Worm (Caenorhabditis elegans): ENCODE data around the gene ugt-33.
A peak's percentile ranks its signal among the peaks of the same experiment; 100 is the strongest.

Gene ugt-33

DNA sequence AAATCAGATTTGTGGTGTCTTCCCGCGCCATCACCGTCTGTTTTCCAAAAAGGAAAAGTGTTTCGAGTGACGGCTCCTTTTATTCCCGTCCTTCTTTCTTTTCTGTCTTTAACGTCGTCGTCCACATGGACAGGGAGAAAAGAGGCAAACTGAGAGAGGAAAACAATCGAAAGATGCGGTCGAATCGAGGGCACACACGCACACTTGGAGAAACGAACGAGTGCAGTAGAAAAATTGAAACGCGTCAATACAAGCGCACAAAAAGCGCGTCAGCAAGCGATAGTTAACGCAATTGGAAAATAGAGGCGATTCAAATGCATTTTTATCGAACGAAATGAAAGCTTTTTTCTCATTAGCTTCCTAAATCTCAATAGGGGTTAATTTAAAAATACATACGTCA lies 43.6 kb downstream of the ugt-33 start (continued):
- TF ChIP-seq sdz-12 (GFP tag; optimal IDR thresholded peaks at IDR 0.05) (no peak), D1046.2 (GFP tag; IDR thresholded peaks at IDR 0.05) (peak; percentile 31; the same call in 1 of the 2 replicates), ceh-44 (GFP tag; IDR thresholded peaks at IDR 0.05) (no peak), unc-39 (tag; optimal IDR thresholded peaks at IDR 0.05) (no peak), ceh-20 (GFP tag; IDR thresholded peaks at IDR 0.05) (peak; percentile 76), lsy-2 (tag; optimal IDR thresholded peaks at IDR 0.05) (peak; percentile 75 to 93), dve-1 (tag; optimal IDR thresholded peaks at IDR 0.05; ENCODE audit: insufficient read depth) (peak; percentile 92), nhr-42 (GFP tag; IDR thresholded peaks at IDR 0.05) (peak; percentile 71; the same call in 1 of the 2 replicates), set-16 (GFP tag; IDR thresholded peaks at IDR 0.05) (no peak), spr-3 (GFP tag; optimal IDR thresholded peaks at IDR 0.05) (peak; percentile 62), F10B5.3 (tag; optimal IDR thresholded peaks at IDR 0.05) (peak; percentile 66), dpl-1 (GFP tag; optimal IDR thresholded peaks at IDR 0.05) (peak; percentile 96), nhr-77 (tag; optimal IDR thresholded peaks at IDR 0.05) (peak; percentile 77), hif-1 (tag; optimal IDR thresholded peaks at IDR 0.05) (peak; percentile 47 to 81), attf-4 (tag; optimal IDR thresholded peaks at IDR 0.05) (no peak), pha-4 (GFP tag; IDR thresholded peaks at IDR 0.05) (peak; percentile 63; the same call in 1 of the 2 replicates), pha-4 (tag; optimal IDR thresholded peaks at IDR 0.05) (peak; percentile 92)

DNA sequence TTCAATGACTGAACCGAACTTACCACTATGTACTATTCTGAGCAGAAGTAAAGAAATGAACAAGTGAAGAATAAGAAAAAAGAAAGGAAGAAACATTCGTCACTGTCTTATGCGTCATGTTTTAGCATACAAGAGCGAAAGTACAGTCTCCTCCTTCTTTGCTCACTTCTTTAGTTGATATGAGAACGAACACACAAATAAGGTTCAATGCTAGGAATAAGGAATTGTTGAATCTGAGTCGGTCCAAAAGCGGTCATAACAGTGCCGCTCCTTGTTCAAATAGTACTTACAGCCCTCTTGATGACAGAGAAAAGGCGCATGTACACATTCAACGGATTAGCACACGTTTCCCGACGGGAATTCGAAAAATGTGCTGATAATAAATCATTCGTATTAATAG lies 45.9 kb downstream of the ugt-33 start, which contains the start of gene F25D1.8:
TSS of gene F25D1.8 (plus strand) at position 301 of the 400 bp plus-strand sequence.
- no peak for TF ChIP-seq zip-2 (tag; optimal IDR thresholded peaks at IDR 0.05)
- no peak for TF ChIP-seq cey-2 (tag; optimal IDR thresholded peaks at IDR 0.05; ENCODE audit: borderline replicate concordance, insufficient read depth)
- no peak for TF ChIP-seq daf-19 (GFP tag; conservative IDR thresholded peaks at IDR 0.05)
- TF ChIP-seq sdz-12 (GFP tag; optimal IDR thresholded peaks at IDR 0.05), result no peak
- TF ChIP-seq pha-4 (GFP tag; IDR thresholded peaks at IDR 0.05), result no peak
- no peak for TF ChIP-seq pha-4 (tag; optimal IDR thresholded peaks at IDR 0.05)
- no peak for TF ChIP-seq ces-1 (GFP tag; optimal IDR thresholded peaks at IDR 0.05)
- no peak for TF ChIP-seq ZK337.2 (GFP tag; IDR thresholded peaks at IDR 0.05)
- TF ChIP-seq duxl-1 (tag; optimal IDR thresholded peaks at IDR 0.05; ENCODE audit: poor library complexity), result no peak

DNA sequence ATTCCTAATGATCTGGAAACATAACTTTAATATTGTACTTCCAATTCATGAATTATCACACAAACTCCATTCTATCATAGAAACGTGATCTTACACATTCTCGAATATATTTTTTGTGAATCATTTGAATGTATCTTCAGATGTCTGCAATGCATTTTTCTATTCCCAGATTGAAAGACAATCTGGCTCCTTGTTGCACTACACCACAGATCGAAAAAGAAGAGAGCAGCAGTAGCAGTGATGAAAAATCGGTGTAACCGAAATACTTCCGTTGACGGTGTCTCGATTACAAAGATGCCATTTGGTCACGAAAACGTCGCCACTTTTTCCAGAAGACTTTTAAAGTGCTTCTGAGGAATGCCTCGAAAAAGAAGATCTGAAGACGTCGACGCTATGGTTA lies 46.8 kb downstream of the ugt-33 start, which contains the start of gene degt-1:
TSS of gene degt-1 (plus strand) at position 301 of the 400 bp plus-strand sequence.
- TF ChIP-seq vab-7 (GFP tag; IDR thresholded peaks at IDR 0.05) (no peak), nhr-10 (tag; optimal IDR thresholded peaks at IDR 0.05) (no peak), daf-19 (GFP tag; conservative IDR thresholded peaks at IDR 0.05) (no peak), dmd-6 (GFP tag; IDR thresholded peaks at IDR 0.05) (no peak), nhr-102 (tag; optimal IDR thresholded peaks at IDR 0.05) (no peak), nhr-237 (tag; optimal IDR thresholded peaks at IDR 0.05) (no peak), unc-39 (tag; optimal IDR thresholded peaks at IDR 0.05) (no peak), lir-3 (tag; optimal IDR thresholded peaks at IDR 0.05) (no peak), mdt-29 (GFP tag; IDR thresholded peaks at IDR 0.05) (no peak), madf-5 (GFP tag; IDR thresholded peaks at IDR 0.05) (no peak), F44E2.7 (GFP tag; IDR thresholded peaks at IDR 0.05) (no peak), Y48G9A.11 (GFP tag; IDR thresholded peaks at IDR 0.05) (no peak), pqm-1 (tag; optimal IDR thresholded peaks at IDR 0.05) (no peak), F26F4.8 (GFP tag; conservative IDR thresholded peaks at IDR 0.05) (no peak), lsy-2 (tag; optimal IDR thresholded peaks at IDR 0.05) (no peak), nhr-42 (GFP tag; IDR thresholded peaks at IDR 0.05) (no peak)

Measured in whole organism, L4 larva.